Worm (Caenorhabditis elegans): ENCODE data around the gene srh-28.

ce11 chrV:6796894-6797293 lies 21.3 kb upstream of the srh-28 start:
- TF ChIP-seq him-1 (tag; optimal IDR thresholded peaks at IDR 0.05) (no peak), W03F9.2 (tag; optimal IDR thresholded peaks at IDR 0.05) (no peak), dao-5 (tag; optimal IDR thresholded peaks at IDR 0.05) (no peak)
